Worm (Caenorhabditis elegans): Measurements from ENCODE around the gene Y38E10A.35.

DNA sequence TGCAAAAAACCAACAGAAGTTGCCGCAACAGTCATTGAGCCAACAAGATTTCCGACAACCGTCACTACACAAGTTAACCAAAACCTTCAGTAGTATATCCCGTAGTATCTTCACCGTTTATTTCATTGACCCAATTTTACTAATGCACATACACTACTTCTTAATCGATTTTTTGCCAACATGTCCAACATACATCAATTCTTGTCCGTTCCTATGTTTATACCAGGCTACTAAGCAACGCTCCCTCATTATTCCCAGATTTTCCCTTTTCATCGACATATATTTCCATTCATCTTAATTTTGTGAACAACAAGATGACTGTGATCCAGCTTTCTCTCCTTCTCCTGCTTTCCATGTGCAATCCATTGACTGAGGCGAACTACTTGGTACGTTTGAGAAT is 6.8 kb downstream of the Y38E10A.35 start, which contains the start of gene F49C5.7:
- TF ChIP-seq tbx-37 (GFP tag; conservative IDR thresholded peaks at IDR 0.05) (no peak), B0310.2 (tag; optimal IDR thresholded peaks at IDR 0.05) (no peak), F13C5.2 (tag; optimal IDR thresholded peaks at IDR 0.05) (no peak), sea-1 (GFP tag; conservative IDR thresholded peaks at IDR 0.05) (no peak), hmg-4 (GFP tag; optimal IDR thresholded peaks at IDR 0.05) (no peak), ama-1 (optimal IDR thresholded peaks at IDR 0.05) (no peak), scrt-1 (GFP tag; IDR thresholded peaks at IDR 0.05) (no peak), ceh-36 (tag; optimal IDR thresholded peaks at IDR 0.05) (no peak), pes-1 (GFP tag; IDR thresholded peaks at IDR 0.05) (no peak)
